Fruit fly (Drosophila melanogaster) whole organism, pupa: Measurements from ENCODE around the gene CG4631.

Source experiments
- CG10348 ChIP-seq: fragments of 200-800 bp; sonication (Bioruptor generic); IDR thresholded peaks from 2 replicates; pipeline ENCODE4 v1.3.6; 2022; ENCODE audit warnings: missing biosample characterization, missing genetic modification characterization
- CG12605 ChIP-seq: fragments of 200-800 bp; sonication (Bioruptor generic); IDR thresholded peaks from 2 replicates; pipeline ENCODE4 v1.3.6; 2022; ENCODE audit warnings: missing biosample characterization, missing genetic modification characterization
- CG13204 ChIP-seq: fragments of 200-800 bp; sonication (Bioruptor generic); optimal IDR thresholded peaks from 2 replicates; lab custom pipeline; 2018; ENCODE audit warnings: missing biosample characterization, mild to moderate bottlenecking, missing genetic modification characterization, moderate library complexity
- CG14655 ChIP-seq: fragments of 200-800 bp; sonication (Bioruptor generic); optimal IDR thresholded peaks from 3 replicates; lab custom pipeline; 2017; ENCODE audit warnings: mild to moderate bottlenecking, missing biosample characterization, missing genetic modification reagents, missing genetic modification characterization
- CG15710 ChIP-seq: fragments of 200-800 bp; sonication (Bioruptor generic); optimal IDR thresholded peaks from 2 replicates; lab custom pipeline; 2018; ENCODE audit warnings: missing biosample characterization, mild to moderate bottlenecking, missing genetic modification characterization, moderate library complexity
- CG17806 ChIP-seq: fragments of 200-800 bp; sonication (Bioruptor generic); optimal IDR thresholded peaks from 2 replicates; lab custom pipeline; 2018; ENCODE audit warnings: missing biosample characterization, mild to moderate bottlenecking, missing genetic modification characterization, moderate library complexity
- CG32121 ChIP-seq: fragments of 200-800 bp; sonication (Bioruptor generic); IDR thresholded peaks from 2 replicates; pipeline ENCODE4 v1.3.6; 2022; ENCODE audit warnings: missing biosample characterization, missing genetic modification characterization
- CG34367 ChIP-seq: fragments of 200-800 bp; sonication (Bioruptor generic); optimal IDR thresholded peaks from 2 replicates; lab custom pipeline; 2018; ENCODE audit warnings: missing biosample characterization, mild to moderate bottlenecking, missing genetic modification characterization
- CG4496 ChIP-seq: fragments of 200-800 bp; sonication (Bioruptor generic); IDR thresholded peaks from 3 replicates; pipeline ENCODE4 v1.3.6; 2022; ENCODE audit warnings: missing biosample characterization, missing genetic modification characterization
- CG8159 ChIP-seq: fragments of 200-800 bp; sonication (Bioruptor generic); optimal IDR thresholded peaks from 3 replicates; lab custom pipeline; 2018; ENCODE audit warnings: missing biosample characterization, mild to moderate bottlenecking, missing genetic modification characterization, moderate library complexity
- CG8301 ChIP-seq: fragments of 200-800 bp; sonication (Bioruptor generic); optimal IDR thresholded peaks from 2 replicates; lab custom pipeline; 2018; ENCODE audit warnings: missing biosample characterization, mild to moderate bottlenecking, missing genetic modification characterization
- CG9948 ChIP-seq: fragments of 200-800 bp; sonication (Bioruptor generic); optimal IDR thresholded peaks from 2 replicates; lab custom pipeline; 2018; ENCODE audit warnings: missing biosample characterization, mild to moderate bottlenecking, missing genetic modification characterization, moderate library complexity
- D1 ChIP-seq: fragments of 200-800 bp; sonication (Bioruptor generic); optimal IDR thresholded peaks from 2 replicates; lab custom pipeline; 2018; ENCODE audit warnings: missing biosample characterization, mild to moderate bottlenecking, missing genetic modification characterization, moderate library complexity
- EcR ChIP-seq: fragments of 200-800 bp; sonication (Bioruptor generic); optimal IDR thresholded peaks from 3 replicates; lab custom pipeline; 2019; ENCODE audit warnings: missing biosample characterization, missing genetic modification characterization, mild to moderate bottlenecking, moderate library complexity, missing genetic modification reagents
- Ets98B ChIP-seq: fragments of 200-800 bp; sonication (Bioruptor generic); IDR thresholded peaks from 2 replicates; pipeline ENCODE4 v1.3.6; 2022; ENCODE audit warnings: missing biosample characterization, missing genetic modification characterization
- Pif1A ChIP-seq: fragments of 200-800 bp; sonication (Bioruptor generic); optimal IDR thresholded peaks from 3 replicates; lab custom pipeline; 2016; ENCODE audit warnings: missing biosample characterization, missing genetic modification characterization
- Pif1B ChIP-seq: fragments of 200-800 bp; sonication (Bioruptor generic); optimal IDR thresholded peaks from 3 replicates; lab custom pipeline; 2016; ENCODE audit warnings: missing biosample characterization, missing genetic modification characterization
- Snoo ChIP-seq: fragments of 200-800 bp; sonication (Bioruptor generic); optimal IDR thresholded peaks from 3 replicates; lab custom pipeline; 2017; ENCODE audit warnings: missing biosample characterization, mild to moderate bottlenecking, missing genetic modification characterization, inconsistent platforms
- fd96Ca ChIP-seq: fragments of 200-800 bp; sonication (Bioruptor generic); IDR thresholded peaks from 3 replicates; pipeline ENCODE4 v1.3.6; 2022; ENCODE audit warnings: missing biosample characterization, missing genetic modification characterization
- gl ChIP-seq: fragments of 200-800 bp; sonication (Bioruptor generic); optimal IDR thresholded peaks from 2 replicates; lab custom pipeline; 2018; ENCODE audit warnings: missing biosample characterization, mild to moderate bottlenecking, missing genetic modification characterization
- rn ChIP-seq: fragments of 200-800 bp; sonication (Bioruptor generic); IDR thresholded peaks from 2 replicates; pipeline ENCODE4 v1.3.6; 2022; ENCODE audit warnings: missing biosample characterization, missing genetic modification characterization

CG4631 gene

DNA sequence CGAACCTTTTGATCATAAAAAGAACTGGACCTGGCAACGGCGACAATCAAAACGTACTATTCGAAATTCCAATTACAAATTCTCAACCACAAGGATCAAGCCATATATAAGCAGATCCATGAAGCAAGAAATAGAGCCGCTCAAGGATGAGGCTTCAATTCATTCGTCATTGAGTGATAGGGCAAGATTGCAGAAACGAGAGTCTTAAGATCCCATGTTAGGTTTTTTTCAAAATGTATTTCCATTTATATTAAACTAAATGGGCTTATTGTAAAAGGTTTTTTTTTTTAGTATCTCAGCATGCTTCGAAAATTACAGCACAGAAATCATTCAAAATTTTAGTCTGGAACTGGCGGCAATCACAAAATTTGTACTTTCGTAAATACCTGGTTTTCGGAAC, at the start of gene CG4631:
Gene CG4631 (plus strand): TSS at position 301 of the 400 bp plus-strand sequence.
- TF ChIP-seq rn (GFP tag; lab: Robert Waterston, UW) (no peak), CG34367 (tag; lab: Kevin White, UChicago) (no peak), CG8301 (no peak), Ets98B (no peak), CG15710 (tag; lab: Kevin White, UChicago) (no peak), gl (tag; lab: Kevin White, UChicago) (no peak), EcR (GFP tag; lab: Kevin White, UChicago) (no peak), CG8159 (tag; lab: Kevin White, UChicago) (no peak)

- TF ChIP-seq CG8301 (peak; percentile 32), CG4496 (GFP tag; lab: Robert Waterston, UW) (no peak), CG9948 (peak; percentile 39), CG14655 (GFP tag; lab: Kevin White, UChicago) (peak; percentile 63), CG8159 (tag; lab: Kevin White, UChicago) (peak; percentile 10)
- TF ChIP-seq, all 21 proteins: peak for 4
These were observed 47.3 kb upstream of the CG4631 start for dm6 chr2L:16559919-16560318.

dm6 chr2L:16562379-16562778, 44.8 kb upstream of the CG4631 start:
- TF ChIP-seq D1 (tag; lab: Kevin White, UChicago) (no peak), EcR (GFP tag; lab: Kevin White, UChicago) (no peak), Pif1B (GFP tag; lab: Kevin White, UChicago) (peak; percentile 22), rn (GFP tag; lab: Robert Waterston, UW) (no peak), CG12605 (GFP tag; lab: Robert Waterston, UW) (no peak; the same call in 1 of the 2 replicates), CG8159 (tag; lab: Kevin White, UChicago) (peak; percentile 29), CG10348 (GFP tag; lab: Robert Waterston, UW) (no peak), Pif1A (GFP tag; lab: Kevin White, UChicago) (peak; percentile 26), CG32121 (no peak), Ets98B (no peak), CG8301 (no peak), CG34367 (tag; lab: Kevin White, UChicago) (peak; percentile 14), CG14655 (GFP tag; lab: Kevin White, UChicago) (peak; percentile 19), Snoo (tag; lab: Kevin White, UChicago) (no peak), CG9948 (no peak), CG15710 (tag; lab: Kevin White, UChicago) (peak; percentile 31), gl (tag; lab: Kevin White, UChicago) (peak; percentile 24), CG13204 (GFP tag; lab: Kevin White, UChicago) (peak; percentile 44), fd96Ca (no peak), CG17806 (tag; lab: Kevin White, UChicago) (no peak), CG4496 (GFP tag; lab: Robert Waterston, UW) (0 out of 3 replicates have a peak, but pooled peaks have one; percentile 45)

- TF ChIP-seq D1 (tag; lab: Kevin White, UChicago) (no peak), CG12605 (GFP tag; lab: Robert Waterston, UW) (no peak), Snoo (tag; lab: Kevin White, UChicago) (no peak), CG14655 (GFP tag; lab: Kevin White, UChicago) (no peak), CG13204 (GFP tag; lab: Kevin White, UChicago) (no peak), gl (tag; lab: Kevin White, UChicago) (no peak), Pif1A (GFP tag; lab: Kevin White, UChicago) (no peak), CG10348 (GFP tag; lab: Robert Waterston, UW) (no peak), CG8159 (tag; lab: Kevin White, UChicago) (no peak), rn (GFP tag; lab: Robert Waterston, UW) (no peak), CG17806 (tag; lab: Kevin White, UChicago) (no peak), CG34367 (tag; lab: Kevin White, UChicago) (no peak), EcR (GFP tag; lab: Kevin White, UChicago) (no peak), Pif1B (GFP tag; lab: Kevin White, UChicago) (no peak), CG8301 (no peak)
These were observed 24.4 kb upstream of the CG4631 start for dm6 chr2L:16582732-16583131.

DNA sequence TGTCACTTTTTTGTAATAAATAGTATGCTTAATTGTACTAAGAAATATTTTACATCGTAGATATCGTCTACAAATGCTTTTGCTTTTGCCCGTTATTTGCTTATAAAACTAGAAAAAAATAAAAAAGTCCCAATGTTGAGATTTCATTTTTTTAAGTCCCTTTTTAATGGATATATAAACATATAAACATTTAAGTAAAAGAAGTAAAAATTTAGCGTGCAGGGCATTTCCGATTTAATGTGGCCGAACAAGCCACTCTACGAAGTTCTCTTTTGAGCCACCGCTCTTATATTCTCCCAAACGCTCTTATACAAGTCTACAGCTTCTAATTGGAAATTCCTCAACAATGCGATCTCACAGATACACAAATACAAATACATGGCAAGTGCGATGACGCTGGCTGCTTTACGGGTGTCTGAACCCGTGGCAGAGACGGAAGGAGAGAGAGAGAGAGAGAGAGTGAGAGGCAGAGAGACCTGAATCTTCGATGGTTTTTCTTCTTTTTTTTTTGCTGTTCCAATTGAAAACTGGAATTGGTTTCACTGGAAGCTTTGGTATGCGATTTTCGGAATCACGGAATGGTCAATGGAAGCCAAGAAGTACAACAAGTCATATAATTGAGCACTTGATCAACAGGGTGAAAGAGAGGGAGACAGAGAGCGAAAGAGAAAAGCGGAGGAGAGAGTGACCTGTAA, 19.4 kb upstream of the CG4631 start:
- TF ChIP-seq CG9948 (no peak), rn (GFP tag; lab: Robert Waterston, UW) (no peak), CG8159 (tag; lab: Kevin White, UChicago) (peak; percentile 25), CG4496 (GFP tag; lab: Robert Waterston, UW) (peak; percentile 62; the same call in 1 of the 3 replicates), CG14655 (GFP tag; lab: Kevin White, UChicago) (peak; percentile 29), CG32121 (0 out of 2 replicates have a peak, but pooled peaks have one; percentile 43), fd96Ca (no peak), Pif1A (GFP tag; lab: Kevin White, UChicago) (peak; percentile 69), EcR (GFP tag; lab: Kevin White, UChicago) (peak; percentile 98), Ets98B (peak; percentile 75), gl (tag; lab: Kevin White, UChicago) (peak; percentile 86), CG12605 (GFP tag; lab: Robert Waterston, UW) (peak; percentile 81), Pif1B (GFP tag; lab: Kevin White, UChicago) (peak; percentile 80), CG17806 (tag; lab: Kevin White, UChicago) (peak; percentile 35), D1 (tag; lab: Kevin White, UChicago) (peak; percentile 92), Snoo (tag; lab: Kevin White, UChicago) (peak; percentile 66), CG34367 (tag; lab: Kevin White, UChicago) (peak; percentile 42), CG8301 (no peak), CG15710 (tag; lab: Kevin White, UChicago) (peak; percentile 33), CG10348 (GFP tag; lab: Robert Waterston, UW) (no peak), CG13204 (GFP tag; lab: Kevin White, UChicago) (peak; percentile 71)
